Worm (Caenorhabditis elegans) whole organism, L3 larva: ENCODE results near the gene mrps-18A.

Experiments used
- R02D3.7 ChIP-seq: fragments of 150-350 bp; optimal IDR thresholded peaks from 2 replicates; lab custom pipeline; 2014; ENCODE audit warnings: missing biosample characterization, missing genetic modification characterization
- ZK546.5 ChIP-seq: sonication (generic microtip); optimal IDR thresholded peaks from 2 replicates; lab custom pipeline; 2017; ENCODE audit warnings: missing biosample characterization, missing genetic modification characterization
- aly-2 ChIP-seq: fragments of 150-350 bp; optimal IDR thresholded peaks from 2 replicates; lab custom pipeline; 2014; ENCODE audit warnings: missing biosample characterization, missing genetic modification characterization
- ceh-82 ChIP-seq: fragments of 150-350 bp; optimal IDR thresholded peaks from 2 replicates; lab custom pipeline; 2014; ENCODE audit warnings: missing biosample characterization, missing genetic modification characterization
- egl-27 ChIP-seq: sonication (generic microtip); optimal IDR thresholded peaks from 4 replicates; lab custom pipeline; 2017; ENCODE audit warnings: missing biosample characterization, missing genetic modification reagents, missing genetic modification characterization
- nhr-237 ChIP-seq: fragments of 150-350 bp; optimal IDR thresholded peaks from 2 replicates; lab custom pipeline; 2014; ENCODE audit warnings: missing biosample characterization, missing genetic modification characterization
- nhr-77 ChIP-seq: fragments of 150-350 bp; optimal IDR thresholded peaks from 2 replicates; lab custom pipeline; 2014; ENCODE audit warnings: missing biosample characterization, missing genetic modification characterization
- tbx-2 ChIP-seq: sonication (generic microtip); optimal IDR thresholded peaks from 2 replicates; lab custom pipeline; 2016; ENCODE audit warnings: mild to moderate bottlenecking, missing genetic modification characterization, missing compliant biosample characterization
- unc-39 ChIP-seq: sonication (generic microtip); optimal IDR thresholded peaks from 4 replicates; lab custom pipeline; 2017; ENCODE audit warnings: missing biosample characterization, missing genetic modification characterization
- ztf-11 ChIP-seq: fragments of 150-350 bp; optimal IDR thresholded peaks from 2 replicates; lab custom pipeline; 2014; ENCODE audit warnings: missing biosample characterization, missing genetic modification characterization

- TF ChIP-seq ZK546.5 (no peak), nhr-77 (tag; lab: Kevin White, UChicago) (no peak), aly-2 (no peak), nhr-237 (tag; lab: Kevin White, UChicago) (no peak), tbx-2 (tag; lab: Kevin White, UChicago) (no peak), R02D3.7 (tag; lab: Kevin White, UChicago) (no peak), egl-27 (tag; lab: Kevin White, UChicago) (no peak), ceh-82 (tag; lab: Kevin White, UChicago) (no peak), ztf-11 (tag; lab: Kevin White, UChicago) (no peak), unc-39 (no peak)
Observed at ce11 chrIII:8305816-8306215, 25.9 kb downstream of the mrps-18A start.
